Fruit fly (Drosophila melanogaster): ENCODE measurements around the gene mud.
A peak's percentile ranks its signal among the peaks of the same experiment; 100 is the strongest.

Gene mud

dm6 chrX:14218045-14218483 lies 29.5 kb upstream of the mud start (continued):
- TF ChIP-seq crol (GFP tag; IDR thresholded peaks at IDR 0.05) (peak; percentile 35; the same call in 1 of the 2 replicates), cwo (GFP tag; optimal IDR thresholded peaks at IDR 0.05) (peak; percentile 86), rib (GFP tag; IDR thresholded peaks at IDR 0.05) (peak; percentile 69), luna (GFP tag; optimal IDR thresholded peaks at IDR 0.05) (peak; percentile 19), eyg (GFP tag; optimal IDR thresholded peaks at IDR 0.05) (peak; percentile 10), CG16813 (GFP tag; IDR thresholded peaks at IDR 0.05; ENCODE audit: partially characterized antibody) (no peak), CG18011 (GFP tag; optimal IDR thresholded peaks at IDR 0.05) (peak; percentile 63), kay (GFP tag; optimal IDR thresholded peaks at IDR 0.05) (peak; percentile 79), D19B (GFP tag; optimal IDR thresholded peaks at IDR 0.05) (peak; percentile 74), CG11085 (GFP tag; IDR thresholded peaks at IDR 0.05) (peak; percentile 81), al (GFP tag; IDR thresholded peaks at IDR 0.05) (peak; percentile 84), CTCF (GFP tag; optimal IDR thresholded peaks at IDR 0.05) (peak; percentile 39), CG16779 (GFP tag; IDR thresholded peaks at IDR 0.05) (0 out of 2 replicates have a peak, but pooled peaks have one; percentile 68), tna (GFP tag; IDR thresholded peaks at IDR 0.05; ENCODE audit: partially characterized antibody) (no peak), Hr39 (optimal IDR thresholded peaks at IDR 0.05) (no peak), yki (optimal IDR thresholded peaks at IDR 0.05) (no peak), dimm (GFP tag; IDR thresholded peaks at IDR 0.05) (peak; percentile 60; the same call in 1 of the 2 replicates), CG30020 (tag; optimal IDR thresholded peaks at IDR 0.05) (peak; percentile 51), Aef1 (GFP tag; IDR thresholded peaks at IDR 0.05) (peak; percentile 84), Lhr (GFP tag; optimal IDR thresholded peaks at IDR 0.05) (peak; percentile 69), lola (GFP tag; optimal IDR thresholded peaks at IDR 0.05) (peak in 1 of 3 experiments; percentile 83), crc (GFP tag; optimal IDR thresholded peaks at IDR 0.05) (peak; percentile 69), CG4360 (GFP tag; IDR thresholded peaks at IDR 0.05) (0 out of 2 replicates have a peak, but pooled peaks have one; percentile 27), CG9876 (GFP tag; optimal IDR thresholded peaks at IDR 0.05) (peak; percentile 36), cas (GFP tag; IDR thresholded peaks at IDR 0.05) (peak; percentile 52; the same call in 1 of the 2 replicates), CG5245 (GFP tag; optimal IDR thresholded peaks at IDR 0.05) (peak; percentile 79), mld (GFP tag; IDR thresholded peaks at IDR 0.05; ENCODE audit: partially characterized antibody) (no peak), Xrp1 (GFP tag; IDR thresholded peaks at IDR 0.05) (peak; percentile 92), Sin3A (optimal IDR thresholded peaks at IDR 0.05) (no peak), gfzf (GFP tag; optimal IDR thresholded peaks at IDR 0.05) (no peak), Sox102F (GFP tag; optimal IDR thresholded peaks at IDR 0.05) (peak; percentile 92), CG30431 (GFP tag; optimal IDR thresholded peaks at IDR 0.05) (peak; percentile 70), sr (GFP tag; IDR thresholded peaks at IDR 0.05) (no peak), ewg (GFP tag; optimal IDR thresholded peaks at IDR 0.05) (peak; percentile 67), Max (GFP tag; optimal IDR thresholded peaks at IDR 0.05) (peak; percentile 71), CG4282 (GFP tag; optimal IDR thresholded peaks at IDR 0.05) (no peak), PHDP (tag; optimal IDR thresholded peaks at IDR 0.05) (peak; percentile 93), slou (GFP tag; optimal IDR thresholded peaks at IDR 0.05) (peak; percentile 82), org-1 (GFP tag; optimal IDR thresholded peaks at IDR 0.05) (peak; percentile 84), CG8290 (GFP tag; optimal IDR thresholded peaks at IDR 0.05) (peak; percentile 65), CG8290 (tag; optimal IDR thresholded peaks at IDR 0.05) (no peak), Blimp-1 (GFP tag; optimal IDR thresholded peaks at IDR 0.05) (peak; percentile 88), CHES-1-like (GFP tag; optimal IDR thresholded peaks at IDR 0.05) (peak; percentile 42), Drgx (GFP tag; IDR thresholded peaks at IDR 0.05) (peak; percentile 97), so (GFP tag; IDR thresholded peaks at IDR 0.05) (peak; percentile 90), Oaz (GFP tag; IDR thresholded peaks at IDR 0.05) (peak; percentile 62), CG18476 (GFP tag; optimal IDR thresholded peaks at IDR 0.05) (peak; percentile 79), tin (GFP tag; optimal IDR thresholded peaks at IDR 0.05) (peak; percentile 82), CG17912 (GFP tag; optimal IDR thresholded peaks at IDR 0.05) (no peak), CG18619 (GFP tag; optimal IDR thresholded peaks at IDR 0.05) (peak; percentile 83), ems (GFP tag; optimal IDR thresholded peaks at IDR 0.05) (peak; percentile 44), Optix (GFP tag; IDR thresholded peaks at IDR 0.05) (0 out of 3 replicates have a peak, but pooled peaks have one; percentile 53), HLH54F (GFP tag; optimal IDR thresholded peaks at IDR 0.05) (peak; percentile 65)

Data from whole organism, embryonic.